Worm (Caenorhabditis elegans) whole organism, midembryonic: Measurements from ENCODE around the gene K09E4.1.

Experiments used
- T22C8.4 ChIP-seq: fragments of 200-800 bp; sonication (Bioruptor generic); IDR thresholded peaks from 2 replicates; pipeline ENCODE4 v1.3.6; 2022; ENCODE audit warnings: missing genetic modification characterization, missing compliant biosample characterization
- cog-1 ChIP-seq: sonication (generic microtip); optimal IDR thresholded peaks from 2 replicates; lab custom pipeline; 2016; ENCODE audit warnings: missing genetic modification characterization, missing compliant biosample characterization
- flt-1 ChIP-seq: fragments of 200-800 bp; sonication (Bioruptor generic); IDR thresholded peaks from 2 replicates; pipeline ENCODE4 v1.3.6; 2022; ENCODE audit warnings: missing genetic modification characterization, missing compliant biosample characterization
- klf-2 ChIP-seq: fragments of 200-800 bp; sonication (Bioruptor generic); conservative IDR thresholded peaks from 2 replicates; pipeline ENCODE4 v1.3.6; 2022; ENCODE audit warnings: missing genetic modification reagents, missing genetic modification characterization, missing compliant biosample characterization
- med-1 ChIP-seq: sonication (generic microtip); optimal IDR thresholded peaks from 2 replicates; lab custom pipeline; 2017; ENCODE audit warnings: missing genetic modification characterization, mild to moderate bottlenecking, missing compliant biosample characterization, antibody characterized with exemption, missing genetic modification reagents; ENCODE audit not compliant: insufficient read depth
- ref-1 ChIP-seq: fragments of 200-800 bp; sonication (Bioruptor generic); conservative IDR thresholded peaks from 2 replicates; pipeline ENCODE4 v1.3.6; 2022; ENCODE audit warnings: missing genetic modification reagents, missing genetic modification characterization, missing compliant biosample characterization
- tab-1 ChIP-seq: fragments of 200-800 bp; sonication (Bioruptor generic); IDR thresholded peaks from 2 replicates; pipeline ENCODE4 v1.3.6; 2022; ENCODE audit warnings: missing genetic modification characterization, missing compliant biosample characterization
- ztf-23 ChIP-seq: fragments of 200-800 bp; sonication (Bioruptor generic); IDR thresholded peaks from 2 replicates; pipeline ENCODE4 v1.3.6; 2022; ENCODE audit warnings: missing genetic modification reagents, missing genetic modification characterization, missing compliant biosample characterization
- ztf-29 ChIP-seq: fragments of 200-800 bp; sonication (Bioruptor generic); IDR thresholded peaks from 2 replicates; pipeline ENCODE4 v1.3.6; 2022; ENCODE audit warnings: missing genetic modification reagents, missing genetic modification characterization, missing compliant biosample characterization

The K09E4.1 gene

DNA sequence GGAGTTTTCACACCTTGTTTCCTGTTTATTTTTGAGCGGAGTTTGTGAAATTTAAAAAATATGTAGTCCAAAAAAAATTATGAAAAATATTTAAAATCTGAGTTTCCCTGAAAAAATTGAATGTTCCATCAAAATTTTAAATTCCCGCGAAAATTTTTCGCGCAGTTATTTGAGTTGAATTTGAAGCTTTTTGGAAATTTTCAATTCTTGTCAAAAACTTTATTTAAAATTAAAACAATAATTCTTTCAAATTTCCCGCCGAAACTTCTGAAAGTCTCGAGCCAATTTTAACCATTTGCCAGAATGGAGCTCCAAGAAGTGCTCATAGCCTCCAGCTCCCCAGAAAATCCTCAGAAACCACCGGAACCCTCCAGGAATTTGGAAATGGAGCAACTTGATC, 33.2 kb upstream of the K09E4.1 start, which contains the start of gene gur-4:
TSS of gene gur-4 (plus strand) at position 301 of the 400 bp plus-strand sequence.
- TF ChIP-seq klf-2, result no peak
- no peak for TF ChIP-seq cog-1
- no peak for TF ChIP-seq ztf-23 (GFP tag; lab: Robert Waterston, UW)
- TF ChIP-seq med-1 (GFP tag; lab: Kevin White, UChicago), result no peak
- no peak for TF ChIP-seq T22C8.4 (GFP tag; lab: Robert Waterston, UW)
- no peak for TF ChIP-seq ztf-29 (GFP tag; lab: Robert Waterston, UW)
- TF ChIP-seq ref-1 (GFP tag; lab: Robert Waterston, UW), result no peak
- no peak for TF ChIP-seq flt-1 (GFP tag; lab: Robert Waterston, UW)
- no peak for TF ChIP-seq tab-1 (GFP tag; lab: Robert Waterston, UW)

DNA sequence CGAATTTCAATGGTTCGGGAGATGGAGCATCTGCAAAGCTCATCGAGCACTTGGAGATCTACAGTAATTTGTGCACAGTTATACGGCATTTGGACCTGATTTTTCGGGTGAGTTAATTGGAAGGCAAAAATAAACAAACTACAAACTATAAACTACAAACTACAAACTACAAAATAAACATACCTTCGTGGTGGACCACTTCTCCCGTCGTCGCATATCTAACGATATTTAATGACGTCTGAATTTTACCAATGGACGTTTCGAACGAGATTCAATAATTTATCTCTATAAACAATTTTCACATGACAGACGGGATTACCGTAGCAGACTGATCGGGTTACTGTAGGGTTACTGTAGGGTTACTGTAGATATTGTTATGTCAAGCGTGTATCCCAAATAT, 31.5 kb upstream of the K09E4.1 start:
- TF ChIP-seq flt-1 (GFP tag; lab: Robert Waterston, UW), result no peak
- TF ChIP-seq T22C8.4 (GFP tag; lab: Robert Waterston, UW), result no peak

DNA sequence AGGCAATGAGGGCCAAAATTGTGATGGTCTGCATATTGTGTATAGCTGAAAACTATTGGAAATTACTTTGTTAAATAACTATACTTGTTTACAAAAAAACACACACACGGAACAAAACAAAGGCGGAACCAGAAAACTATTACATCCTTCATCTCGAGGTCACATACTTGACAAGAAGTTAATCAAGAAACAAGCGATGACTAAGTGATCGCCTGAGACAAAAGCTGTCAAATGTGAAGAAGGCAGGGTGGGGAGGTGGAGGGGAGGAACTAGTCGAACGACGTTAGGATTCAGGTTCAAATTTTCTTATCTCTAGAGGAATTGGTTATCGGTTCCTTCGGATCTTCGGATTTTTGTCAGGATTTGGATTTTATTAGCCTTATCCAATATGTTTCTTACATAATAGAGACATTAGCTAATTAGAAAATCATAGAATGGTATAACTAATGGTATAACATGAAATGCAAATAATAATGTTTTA, 28.4 kb upstream of the K09E4.1 start, which contains the start of gene cpg-7:
TSS of gene cpg-7 (minus strand) at position 51 of the 481 bp plus-strand sequence.
- TF ChIP-seq cog-1 (no peak), klf-2 (no peak), tab-1 (GFP tag; lab: Robert Waterston, UW) (no peak), med-1 (GFP tag; lab: Kevin White, UChicago) (no peak), ref-1 (GFP tag; lab: Robert Waterston, UW) (no peak), ztf-23 (GFP tag; lab: Robert Waterston, UW) (no peak), T22C8.4 (GFP tag; lab: Robert Waterston, UW) (no peak), ztf-29 (GFP tag; lab: Robert Waterston, UW) (no peak), flt-1 (GFP tag; lab: Robert Waterston, UW) (no peak)

DNA sequence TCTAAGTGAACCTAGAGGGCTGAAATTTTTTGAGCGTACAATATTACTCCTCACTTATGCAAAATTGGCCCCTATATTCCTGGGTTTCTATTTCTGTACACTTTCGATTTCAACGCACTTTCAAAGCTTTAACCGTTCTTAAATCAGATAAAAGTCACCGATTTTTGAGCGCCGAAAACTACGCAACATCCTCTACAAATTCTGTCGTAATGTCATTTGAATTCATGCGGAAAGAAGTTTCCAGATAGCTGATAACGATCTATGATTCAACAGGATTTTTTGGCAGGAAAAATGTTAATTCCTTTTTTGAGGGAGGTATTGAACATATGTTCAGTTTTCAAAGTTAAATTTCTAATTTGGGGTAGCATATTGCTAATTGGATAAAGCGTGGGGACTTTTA, 24.8 kb upstream of the K09E4.1 start:
- TF ChIP-seq tab-1 (GFP tag; lab: Robert Waterston, UW), result no peak
- no peak for TF ChIP-seq med-1 (GFP tag; lab: Kevin White, UChicago)
- no peak for TF ChIP-seq T22C8.4 (GFP tag; lab: Robert Waterston, UW)
- TF ChIP-seq klf-2, result no peak
- TF ChIP-seq ref-1 (GFP tag; lab: Robert Waterston, UW), result no peak
- TF ChIP-seq cog-1, result no peak
- no peak for TF ChIP-seq ztf-29 (GFP tag; lab: Robert Waterston, UW)
- TF ChIP-seq ztf-23 (GFP tag; lab: Robert Waterston, UW), result no peak
- TF ChIP-seq flt-1 (GFP tag; lab: Robert Waterston, UW), result no peak

DNA sequence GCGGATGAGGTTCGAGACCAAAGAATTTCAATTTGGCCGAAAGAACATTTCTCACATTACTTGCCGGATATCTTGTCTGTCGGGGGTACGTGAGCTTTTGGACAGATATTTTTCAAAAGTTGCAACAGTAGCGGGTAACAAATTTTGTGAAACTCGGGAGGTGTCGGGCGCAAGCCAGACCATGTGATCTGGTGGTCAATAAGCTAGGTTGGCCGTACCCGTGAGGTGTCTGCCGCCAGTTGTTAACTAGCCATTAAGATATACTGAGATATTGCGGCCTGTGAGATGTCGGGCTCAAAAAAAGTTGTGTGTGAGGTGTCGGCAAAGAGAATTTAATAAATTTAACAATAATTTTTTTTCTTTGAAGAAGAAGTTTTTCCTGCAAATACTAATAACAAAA, 19.2 kb upstream of the K09E4.1 start:
- no peak for TF ChIP-seq cog-1
- TF ChIP-seq ztf-29 (GFP tag; lab: Robert Waterston, UW), result no peak
- no peak for TF ChIP-seq ref-1 (GFP tag; lab: Robert Waterston, UW)
- TF ChIP-seq tab-1 (GFP tag; lab: Robert Waterston, UW), result no peak
- TF ChIP-seq flt-1 (GFP tag; lab: Robert Waterston, UW), result no peak
- no peak for TF ChIP-seq klf-2
- TF ChIP-seq ztf-23 (GFP tag; lab: Robert Waterston, UW), result no peak
- no peak for TF ChIP-seq med-1 (GFP tag; lab: Kevin White, UChicago)
- TF ChIP-seq T22C8.4 (GFP tag; lab: Robert Waterston, UW), result no peak

DNA sequence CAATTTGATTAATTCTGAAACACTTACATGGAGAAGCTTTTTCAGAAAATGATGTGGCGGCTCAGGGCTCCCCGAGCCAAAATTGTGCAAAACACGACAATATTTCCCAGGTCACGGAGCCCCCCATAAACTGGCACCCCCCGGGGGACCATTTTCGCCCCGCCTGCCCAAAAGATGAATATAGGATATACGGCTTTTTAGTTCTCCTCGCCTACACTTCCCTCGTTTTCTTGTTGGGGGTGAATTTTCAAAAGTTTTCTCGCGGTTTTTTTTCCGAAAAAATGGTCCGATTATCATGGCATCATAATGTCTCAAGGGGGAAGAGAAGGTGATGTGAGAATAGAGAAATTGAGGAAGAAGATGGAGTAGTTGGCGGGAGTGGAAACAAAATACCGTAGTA, 15.6 kb upstream of the K09E4.1 start, which contains the start of gene K09E4.4:
TSS of gene K09E4.4 (minus strand) at position 101 of the 400 bp plus-strand sequence.
- TF ChIP-seq T22C8.4 (GFP tag; lab: Robert Waterston, UW) (no peak), klf-2 (no peak), ztf-29 (GFP tag; lab: Robert Waterston, UW) (no peak), flt-1 (GFP tag; lab: Robert Waterston, UW) (no peak), tab-1 (GFP tag; lab: Robert Waterston, UW) (no peak), cog-1 (no peak), ztf-23 (GFP tag; lab: Robert Waterston, UW) (no peak), med-1 (GFP tag; lab: Kevin White, UChicago) (no peak), ref-1 (GFP tag; lab: Robert Waterston, UW) (no peak)

DNA sequence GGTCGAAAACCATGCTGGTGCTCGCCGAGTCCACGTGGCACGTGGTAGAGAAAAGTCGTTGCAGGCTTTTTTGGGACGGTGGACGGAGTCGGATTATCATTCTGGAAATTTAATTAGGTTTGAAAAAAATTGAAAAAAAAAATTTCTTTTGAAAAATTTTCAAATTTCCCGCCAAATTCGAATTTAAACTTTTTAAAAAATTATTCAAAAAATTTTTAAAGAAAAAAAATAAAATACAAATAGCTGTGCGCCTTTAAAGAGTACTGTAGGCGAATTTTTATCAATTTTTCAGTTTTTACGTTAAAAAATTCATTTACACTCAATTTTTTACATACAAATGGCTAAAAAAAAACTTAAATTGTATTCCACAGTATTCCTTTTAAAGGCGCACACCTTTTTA, 10.8 kb upstream of the K09E4.1 start, which contains the start of gene K09E4.3:
TSS of gene K09E4.3 (minus strand) at position 101 of the 400 bp plus-strand sequence.
- TF ChIP-seq T22C8.4 (GFP tag; lab: Robert Waterston, UW), result no peak
- TF ChIP-seq cog-1, result no peak
- no peak for TF ChIP-seq ztf-29 (GFP tag; lab: Robert Waterston, UW)

DNA sequence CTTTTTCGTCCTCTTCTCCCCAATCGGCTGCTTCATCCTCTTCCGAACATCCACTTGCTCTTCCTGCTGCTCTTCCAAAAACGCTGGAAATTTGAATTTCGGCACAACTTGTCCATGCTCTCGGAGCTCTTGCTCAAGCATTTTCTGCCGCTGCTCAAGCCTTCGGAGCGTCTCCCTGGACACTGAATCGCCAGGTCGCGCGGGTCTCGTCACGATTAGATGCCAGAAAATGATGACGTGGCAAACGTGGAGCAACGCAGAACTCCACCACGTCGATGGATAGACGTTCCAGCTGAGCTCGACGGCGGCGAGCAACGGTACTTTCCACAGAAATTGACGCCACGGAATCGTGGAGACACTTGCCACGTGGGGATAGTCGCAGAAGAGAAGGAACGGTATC, 8.4 kb upstream of the K09E4.1 start:
- TF ChIP-seq ztf-23 (GFP tag; lab: Robert Waterston, UW) (no peak), ref-1 (GFP tag; lab: Robert Waterston, UW) (no peak)

DNA sequence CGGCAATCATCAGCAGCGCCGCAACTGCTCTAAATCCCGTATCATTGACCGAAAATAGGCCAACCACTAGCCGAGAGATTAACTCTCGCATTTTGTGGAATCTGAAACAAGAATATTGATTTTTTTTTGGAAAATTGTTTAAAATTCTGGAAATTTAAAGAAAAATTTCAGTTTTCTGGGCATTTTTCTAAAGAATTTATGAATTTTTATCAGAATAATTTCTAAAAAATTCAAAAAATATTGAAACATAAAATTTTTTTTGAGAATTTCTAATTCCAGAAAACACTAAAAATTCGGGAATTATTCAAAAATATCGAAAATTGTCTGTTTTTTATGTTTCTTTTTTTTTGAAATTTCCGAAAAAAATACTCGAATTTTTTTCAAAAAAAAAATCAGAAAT, 4.9 kb upstream of the K09E4.1 start, which contains the start of gene algn-3:
TSS of gene algn-3 (minus strand) at position 101 of the 400 bp plus-strand sequence.
- TF ChIP-seq flt-1 (GFP tag; lab: Robert Waterston, UW), result no peak
- no peak for TF ChIP-seq tab-1 (GFP tag; lab: Robert Waterston, UW)
- no peak for TF ChIP-seq cog-1
- TF ChIP-seq ztf-23 (GFP tag; lab: Robert Waterston, UW), result no peak
- no peak for TF ChIP-seq T22C8.4 (GFP tag; lab: Robert Waterston, UW)
- TF ChIP-seq klf-2, result no peak
- no peak for TF ChIP-seq ref-1 (GFP tag; lab: Robert Waterston, UW)
- no peak for TF ChIP-seq med-1 (GFP tag; lab: Kevin White, UChicago)
- TF ChIP-seq ztf-29 (GFP tag; lab: Robert Waterston, UW), result no peak

DNA sequence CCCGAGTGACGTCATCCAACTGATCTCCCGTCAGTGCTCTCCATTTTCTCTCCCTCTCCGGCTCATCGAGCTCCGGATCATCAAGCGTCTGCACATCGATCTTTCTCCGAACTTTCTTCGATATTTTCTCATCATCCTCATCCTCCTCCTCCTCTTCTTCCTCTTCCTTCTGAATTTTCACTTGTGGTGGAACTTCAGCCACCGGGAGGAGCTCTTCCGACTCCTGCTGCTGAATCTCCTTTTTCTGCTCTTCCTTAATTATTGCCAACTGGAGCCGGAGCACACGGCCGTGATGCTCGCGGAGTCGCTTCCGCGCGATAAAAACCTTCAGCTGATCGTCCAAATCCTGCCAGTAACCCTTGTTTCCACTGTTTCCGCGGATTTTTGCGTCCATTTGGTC, 1.3 kb upstream of the K09E4.1 start:
- TF ChIP-seq klf-2 (no peak), ztf-23 (GFP tag; lab: Robert Waterston, UW) (no peak), tab-1 (GFP tag; lab: Robert Waterston, UW) (no peak), T22C8.4 (GFP tag; lab: Robert Waterston, UW) (no peak), flt-1 (GFP tag; lab: Robert Waterston, UW) (no peak), cog-1 (no peak), ztf-29 (GFP tag; lab: Robert Waterston, UW) (no peak), med-1 (GFP tag; lab: Kevin White, UChicago) (no peak)
